Fruit fly (Drosophila melanogaster): ENCODE data around the gene CG5078.

CG5078 gene

DNA sequence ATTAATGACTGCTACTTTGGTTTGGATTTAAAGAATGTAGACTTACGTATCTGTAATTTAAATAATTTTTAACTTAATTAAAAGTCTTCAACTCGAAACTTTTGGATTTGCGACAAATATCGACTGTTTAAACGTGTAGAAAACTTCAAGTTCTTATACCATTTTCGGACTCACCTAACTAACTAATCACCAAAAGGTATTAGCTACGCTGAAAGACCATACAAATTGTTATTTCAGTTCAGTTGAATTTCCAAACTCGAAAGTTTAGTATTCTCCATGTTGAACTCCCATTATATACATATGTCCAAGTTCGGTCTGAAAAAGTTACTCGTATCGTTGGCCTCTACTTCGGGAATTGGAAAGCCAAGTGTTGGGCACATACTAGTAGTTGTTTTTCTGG lies at the start of gene CG5078:
Gene CG5078, plus strand, starts transcription at position 301 of the 400 bp plus-strand sequence.
- TF ChIP-seq noc (tag; optimal IDR thresholded peaks at IDR 0.05) = no peak

- TF ChIP-seq noc (tag; optimal IDR thresholded peaks at IDR 0.05) = no peak
These were observed 45.4 kb upstream of the CG5078 start, which contains the start of gene mag for dm6 chr3L:20460383-20460782. Gene mag, plus strand, starts transcription at chr3L:20460683.

dm6 chr3L:20462391-20462790 lies 43.4 kb upstream of the CG5078 start:
- TF ChIP-seq noc (tag; optimal IDR thresholded peaks at IDR 0.05) = peak; percentile 34

DNA sequence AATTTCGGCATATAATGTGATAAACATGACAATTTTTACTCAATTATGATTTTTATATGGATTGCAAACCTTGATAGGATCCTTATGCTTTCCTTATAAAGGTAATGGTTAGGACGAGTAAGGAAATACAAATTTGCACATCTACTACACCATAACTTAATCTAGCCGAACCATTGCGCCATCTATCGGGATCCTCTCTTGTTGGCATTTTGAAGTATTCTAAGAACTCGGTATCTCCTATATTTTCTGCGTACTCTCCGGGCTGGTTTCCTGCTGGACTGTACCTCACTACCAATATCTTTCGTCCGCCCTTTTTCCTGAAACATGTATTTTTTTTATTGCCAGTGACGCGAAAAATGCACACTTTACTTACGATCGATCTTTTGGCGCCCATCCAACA lies 41.2 kb upstream of the CG5078 start, which contains the start of gene atk:
Gene atk, minus strand, starts transcription at position 186 of the 400 bp plus-strand sequence.
- TF ChIP-seq noc (tag; optimal IDR thresholded peaks at IDR 0.05) = no peak

dm6 chr3L:20465941-20466340 lies 39.9 kb upstream of the CG5078 start, which contains the start of gene CG42764:
Gene CG42764, minus strand, starts transcription at chr3L:20466041.
- TF ChIP-seq noc (tag; optimal IDR thresholded peaks at IDR 0.05) = no peak

- no peak for TF ChIP-seq noc (tag; optimal IDR thresholded peaks at IDR 0.05)
These were observed 39.2 kb upstream of the CG5078 start, which contains the start of gene Tdh for dm6 chr3L:20466599-20466998. Gene Tdh, plus strand, starts transcription at chr3L:20466944.

dm6 chr3L:20467433-20467832 lies 38.4 kb upstream of the CG5078 start:
- TF ChIP-seq noc (tag; optimal IDR thresholded peaks at IDR 0.05) = no peak

DNA sequence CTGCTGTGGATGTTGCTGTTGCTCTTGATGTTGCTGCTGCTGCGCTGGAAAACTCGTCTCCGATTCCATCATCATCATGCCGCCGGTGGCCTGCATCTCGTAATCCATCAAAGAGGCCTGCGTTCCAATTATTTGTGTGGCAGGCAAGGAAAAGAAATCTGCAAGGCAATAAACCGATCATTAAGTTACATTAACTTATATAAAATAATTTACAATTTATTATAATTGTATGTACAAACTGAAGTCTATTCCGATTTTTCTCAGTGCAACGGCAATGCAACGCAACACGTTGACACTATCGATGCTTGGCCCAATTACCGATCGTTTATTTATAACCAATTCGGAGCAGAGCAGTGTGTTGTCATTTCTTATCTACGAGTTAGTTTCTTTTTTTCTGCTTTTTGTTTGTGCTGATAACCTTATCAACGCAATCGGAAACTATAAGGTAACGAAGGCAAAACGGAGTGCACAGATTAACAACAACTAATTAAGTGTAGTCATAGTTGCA lies 34.8 kb upstream of the CG5078 start:
- no peak for TF ChIP-seq noc (tag; optimal IDR thresholded peaks at IDR 0.05)

DNA sequence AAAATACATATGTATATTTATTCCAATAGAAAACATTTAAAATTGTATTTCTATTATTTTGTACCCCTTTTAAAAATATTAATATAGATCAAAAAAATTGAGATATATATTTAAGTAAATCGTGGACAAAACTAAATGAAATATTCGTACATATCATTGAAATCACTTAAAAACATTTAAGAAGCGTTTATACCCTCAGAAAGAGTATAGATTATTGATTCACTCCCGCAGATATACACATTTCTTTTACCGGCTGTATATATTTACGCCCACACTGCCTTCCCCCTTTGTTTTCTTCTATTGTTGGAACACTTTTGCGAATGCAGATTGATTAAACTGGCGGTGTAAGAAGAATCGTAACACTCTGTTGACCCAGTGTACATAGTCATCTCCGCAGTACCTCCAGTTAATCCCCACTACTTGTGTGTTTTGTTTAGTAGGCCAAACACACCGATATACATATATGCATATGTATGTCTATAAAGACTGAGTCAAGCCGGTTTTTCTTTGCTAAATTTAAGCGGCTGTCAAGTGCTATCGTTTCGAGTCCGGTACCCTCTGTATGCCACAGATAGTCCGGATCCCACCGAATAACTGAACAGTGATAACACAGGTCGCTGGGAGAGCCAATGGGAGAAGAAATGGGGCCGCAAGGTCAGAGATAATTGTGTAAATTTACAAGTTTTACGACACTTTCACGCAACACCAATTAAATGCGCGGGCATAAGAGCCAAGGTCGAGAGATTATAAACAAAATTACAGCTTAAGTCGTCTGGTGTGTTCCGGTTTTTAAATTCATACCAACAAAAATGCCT lies 34.1 kb upstream of the CG5078 start:
- peak; percentile 75 for TF ChIP-seq noc (tag; optimal IDR thresholded peaks at IDR 0.05)

- no peak for TF ChIP-seq noc (tag; optimal IDR thresholded peaks at IDR 0.05)
These were observed 33.2 kb upstream of the CG5078 start for dm6 chr3L:20472607-20473006.

DNA sequence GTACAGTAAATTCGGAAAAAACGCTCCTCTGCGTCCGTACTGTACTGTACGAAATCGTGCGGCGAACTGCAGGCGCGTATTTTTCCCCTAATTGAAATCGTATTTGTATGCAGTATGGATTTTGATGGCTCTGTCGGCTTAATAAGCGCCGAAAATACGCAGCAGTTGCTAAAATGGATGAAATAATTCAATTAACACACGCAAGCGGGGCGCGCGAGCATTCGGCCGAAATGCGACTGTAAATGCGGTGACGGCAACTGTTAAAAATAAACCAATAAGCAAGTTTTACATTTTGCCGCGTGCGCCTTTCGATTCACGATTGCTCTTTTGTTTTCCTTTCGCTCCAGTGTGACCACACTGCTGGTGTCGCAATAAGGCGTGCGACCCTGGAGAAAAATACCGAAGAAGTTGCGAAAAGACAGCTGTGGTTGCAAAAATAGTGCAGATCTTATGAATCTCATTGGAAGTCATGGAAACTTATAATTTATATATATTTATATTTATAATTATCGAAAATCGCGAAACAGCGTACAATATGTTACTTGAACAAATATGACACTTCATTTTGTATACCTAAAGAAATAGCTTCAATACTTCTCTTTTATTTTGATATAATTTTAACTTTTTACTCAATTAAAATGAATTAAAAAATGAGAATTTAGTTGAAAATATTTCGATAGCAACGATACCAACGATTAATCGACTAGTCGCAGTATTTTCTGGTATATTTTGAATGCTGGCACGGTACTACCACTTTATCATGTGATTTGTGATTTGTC lies 32.6 kb upstream of the CG5078 start, which contains the start of the genes CG32428 and CG5969:
Gene CG32428, minus strand, starts transcription at position 703 of the 779 bp plus-strand sequence.
Gene CG5969, plus strand, starts transcription at position 763 of the 779 bp plus-strand sequence.
- peak; percentile 61 for TF ChIP-seq noc (tag; optimal IDR thresholded peaks at IDR 0.05)

dm6 chr3L:20474197-20474788 lies 31.5 kb upstream of the CG5078 start, which contains the start of gene isoQC:
Gene isoQC, plus strand, starts transcription at chr3L:20474466.
- no peak for TF ChIP-seq noc (tag; optimal IDR thresholded peaks at IDR 0.05)

- TF ChIP-seq noc (tag; optimal IDR thresholded peaks at IDR 0.05) = peak; percentile 88
These were observed 31.0 kb upstream of the CG5078 start for dm6 chr3L:20474789-20475208.

DNA sequence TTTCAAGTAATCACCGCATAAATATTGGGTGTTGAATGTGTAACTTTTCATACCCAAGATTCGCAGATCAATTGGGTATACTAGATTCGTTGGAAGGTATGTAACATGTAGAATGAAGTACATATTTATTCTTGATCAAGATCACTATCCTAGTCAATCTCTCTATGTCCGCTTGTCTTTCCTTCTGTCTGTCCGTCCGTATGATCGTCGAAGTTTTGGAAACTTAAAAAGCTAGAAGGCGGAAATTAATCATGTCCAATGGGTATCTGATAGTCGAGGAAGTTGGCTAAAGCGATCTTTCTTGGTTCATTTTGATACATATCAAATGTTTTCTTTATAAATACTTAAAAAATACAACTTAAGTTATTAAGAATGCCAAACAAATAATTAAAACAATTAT lies 18.2 kb upstream of the CG5078 start:
- TF ChIP-seq noc (tag; optimal IDR thresholded peaks at IDR 0.05) = no peak

- peak; percentile 18 for TF ChIP-seq noc (tag; optimal IDR thresholded peaks at IDR 0.05)
These were observed 14.2 kb upstream of the CG5078 start, which contains the start of gene ND-39 for dm6 chr3L:20491525-20492132. Gene ND-39, plus strand, starts transcription at chr3L:20492082.

Measured in whole organism, larva.